Worm (Caenorhabditis elegans) whole organism, late embryonic: ENCODE data around the gene ZK930.2.

Experiments used
- ceh-9 ChIP-seq: sonication (generic microtip); optimal IDR thresholded peaks from 2 replicates; lab custom pipeline; 2016; ENCODE audit warnings: mild to moderate bottlenecking, missing genetic modification characterization, inconsistent platforms, missing compliant biosample characterization
- pat-9 ChIP-seq: fragments of 200-800 bp; sonication (Bioruptor generic); optimal IDR thresholded peaks from 2 replicates; lab custom pipeline; 2018; ENCODE audit warnings: mild to moderate bottlenecking, missing genetic modification characterization, moderate library complexity, missing compliant biosample characterization
- pha-4 ChIP-seq: fragments of 150-350 bp; optimal IDR thresholded peaks from 2 replicates; lab custom pipeline; 2018; ENCODE audit warnings: missing biosample characterization, missing genetic modification reagents, missing genetic modification characterization
- sdc-2 ChIP-seq: sonication (generic microtip); optimal IDR thresholded peaks from 2 replicates; lab custom pipeline; 2016; ENCODE audit warnings: missing genotype, missing genetic modification characterization, missing compliant biosample characterization
- syd-9 ChIP-seq: sonication (generic microtip); optimal IDR thresholded peaks from 2 replicates; lab custom pipeline; 2016; ENCODE audit warnings: mild to moderate bottlenecking, missing genetic modification characterization, moderate library complexity, missing compliant biosample characterization

ce11 chrII:11845954-11846353 lies 47.3 kb downstream of the ZK930.2 start:
- TF ChIP-seq pat-9 (no peak), ceh-9 (no peak), syd-9 (no peak), pha-4 (tag; lab: Kevin White, UChicago) (no peak), sdc-2 (tag; lab: Kevin White, UChicago) (no peak)
